Worm (Caenorhabditis elegans): ENCODE results near the gene ZK112.4.

Gene ZK112.4

ce11 chrIII:7720861-7721260 lies 8.9 kb downstream of the ZK112.4 start:
- TF ChIP-seq K02D7.2 (tag; optimal IDR thresholded peaks at IDR 0.05): no peak
- TF ChIP-seq nfya-1 (tag; optimal IDR thresholded peaks at IDR 0.05): peak; percentile 74
- no peak for TF ChIP-seq tbx-7 (tag; optimal IDR thresholded peaks at IDR 0.05)
- TF ChIP-seq fax-1 (tag; optimal IDR thresholded peaks at IDR 0.05): no peak
- TF ChIP-seq sox-4 (tag; optimal IDR thresholded peaks at IDR 0.05): no peak
- no peak for TF ChIP-seq tbx-2 (tag; optimal IDR thresholded peaks at IDR 0.05)

DNA sequence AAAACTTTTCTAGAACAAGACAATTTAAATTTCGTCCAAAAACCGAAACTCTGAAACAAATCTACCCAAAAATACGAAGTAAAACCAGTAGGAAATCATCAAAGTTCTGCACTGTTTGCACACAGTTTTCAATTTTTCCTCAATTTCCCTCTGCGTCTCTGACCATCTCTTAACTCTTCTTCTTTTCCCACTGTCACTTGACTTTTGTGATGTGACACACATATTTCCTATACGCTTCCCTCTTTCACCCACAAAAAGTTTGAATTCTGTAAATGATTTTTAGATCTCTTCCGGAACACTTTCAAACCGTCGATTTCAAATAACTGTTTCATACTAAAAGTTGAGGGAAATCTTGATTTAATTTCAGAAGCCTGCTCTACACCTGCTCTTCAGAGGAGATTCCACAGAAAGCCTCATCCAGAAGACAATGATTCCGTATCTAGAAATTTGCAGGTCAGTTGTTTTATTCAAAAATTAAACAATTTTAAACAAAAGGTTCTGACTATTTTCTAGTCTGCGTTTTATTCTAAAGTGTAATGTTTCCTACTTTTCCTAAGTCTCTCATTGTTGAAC lies 10.4 kb downstream of the ZK112.4 start, which contains the start of gene ncl-1:
ncl-1 (plus strand) TSS at position 366 of the 573 bp plus-strand sequence.
- TF ChIP-seq elt-4 (tag; optimal IDR thresholded peaks at IDR 0.05) (no peak), hlh-30 (tag; optimal IDR thresholded peaks at IDR 0.05; ENCODE audit: insufficient read depth) (peak; percentile 38)

- TF ChIP-seq rnt-1 (tag; optimal IDR thresholded peaks at IDR 0.05) (peak; percentile 6), K02D7.2 (tag; optimal IDR thresholded peaks at IDR 0.05) (no peak), ceh-18 (tag; optimal IDR thresholded peaks at IDR 0.05) (peak; percentile 47), nfya-1 (tag; optimal IDR thresholded peaks at IDR 0.05) (peak; percentile 24), unc-55 (GFP tag; optimal IDR thresholded peaks at IDR 0.05) (peak; percentile 3), lin-11 (tag; optimal IDR thresholded peaks at IDR 0.05) (no peak)
Measured at ce11 chrIII:7718318-7718717, 11.5 kb downstream of the ZK112.4 start.

DNA sequence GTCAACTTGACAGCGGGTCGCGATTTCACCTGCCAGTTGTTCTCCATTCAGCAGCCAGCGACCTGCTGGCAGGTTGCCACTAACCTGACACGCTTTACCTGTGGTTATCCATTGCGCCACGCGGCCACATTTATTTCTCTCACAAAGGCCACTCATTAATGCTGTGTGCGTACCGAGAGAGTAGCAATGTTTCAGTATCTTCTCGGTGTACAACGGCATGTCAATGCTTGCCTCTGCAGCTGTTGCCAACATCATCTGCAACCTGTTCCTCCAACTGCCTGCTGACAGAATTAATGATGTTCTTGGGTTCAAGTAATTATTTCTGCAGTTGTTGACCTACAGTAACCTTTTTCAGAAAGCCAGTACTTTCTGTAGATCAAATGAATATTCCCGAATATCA lies 13.3 kb downstream of the ZK112.4 start:
- TF ChIP-seq syd-9 (tag; optimal IDR thresholded peaks at IDR 0.05): no peak
- TF ChIP-seq rnt-1 (tag; optimal IDR thresholded peaks at IDR 0.05): no peak
- no peak for TF ChIP-seq hlh-8 (tag; optimal IDR thresholded peaks at IDR 0.05)
- no peak for TF ChIP-seq elt-4 (tag; optimal IDR thresholded peaks at IDR 0.05)
- no peak for TF ChIP-seq ceh-9 (tag; optimal IDR thresholded peaks at IDR 0.05)
- TF ChIP-seq ref-2 (tag; optimal IDR thresholded peaks at IDR 0.05): no peak
- no peak for TF ChIP-seq fkh-10 (GFP tag; optimal IDR thresholded peaks at IDR 0.05)
- no peak for TF ChIP-seq Y22D7AL.16 (tag; optimal IDR thresholded peaks at IDR 0.05)
- no peak for TF ChIP-seq nfya-1 (tag; optimal IDR thresholded peaks at IDR 0.05)
- TF ChIP-seq sox-2 (GFP tag; IDR thresholded peaks at IDR 0.05): no peak
- no peak for TF ChIP-seq ceh-30 (tag; optimal IDR thresholded peaks at IDR 0.05)
- no peak for TF ChIP-seq tbx-2 (tag; optimal IDR thresholded peaks at IDR 0.05)
- no peak for TF ChIP-seq mec-3 (tag; optimal IDR thresholded peaks at IDR 0.05; ENCODE audit: borderline replicate concordance)
- no peak for TF ChIP-seq tbx-7 (tag; optimal IDR thresholded peaks at IDR 0.05)

DNA sequence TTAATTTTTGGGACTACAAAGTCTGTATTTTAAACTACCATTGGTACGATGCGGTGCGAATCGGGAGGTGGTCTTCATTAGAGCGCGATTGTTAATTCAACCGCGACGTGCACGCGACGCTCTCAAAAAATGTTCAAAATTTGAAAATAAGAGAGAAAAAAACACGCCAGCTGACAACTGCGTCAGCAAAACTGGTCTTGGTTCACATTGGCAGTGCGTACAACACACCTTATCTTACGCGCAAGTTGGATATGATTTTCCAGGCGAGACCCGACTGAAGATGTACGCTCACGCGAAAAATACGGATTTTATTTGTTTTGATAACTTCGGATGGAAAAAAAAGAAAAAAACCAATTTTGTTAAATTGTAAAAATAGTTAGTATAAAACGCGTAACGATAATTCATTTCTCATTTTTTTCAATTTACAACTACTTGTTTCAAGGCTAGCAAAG lies 17.9 kb downstream of the ZK112.4 start, which contains the start of gene C03B8.3:
C03B8.3 (plus strand) TSS at position 402 of the 452 bp plus-strand sequence.
- TF ChIP-seq pqm-1 (tag; optimal IDR thresholded peaks at IDR 0.05) (no peak), gmeb-2 (tag; optimal IDR thresholded peaks at IDR 0.05) (no peak), nfya-1 (tag; optimal IDR thresholded peaks at IDR 0.05) (no peak), eyg-1 (tag; optimal IDR thresholded peaks at IDR 0.05) (no peak), K02D7.2 (tag; optimal IDR thresholded peaks at IDR 0.05) (no peak), elt-4 (tag; optimal IDR thresholded peaks at IDR 0.05) (no peak), ceh-24 (tag; optimal IDR thresholded peaks at IDR 0.05) (no peak), fax-1 (tag; optimal IDR thresholded peaks at IDR 0.05) (no peak), syd-9 (tag; optimal IDR thresholded peaks at IDR 0.05) (no peak)

DNA sequence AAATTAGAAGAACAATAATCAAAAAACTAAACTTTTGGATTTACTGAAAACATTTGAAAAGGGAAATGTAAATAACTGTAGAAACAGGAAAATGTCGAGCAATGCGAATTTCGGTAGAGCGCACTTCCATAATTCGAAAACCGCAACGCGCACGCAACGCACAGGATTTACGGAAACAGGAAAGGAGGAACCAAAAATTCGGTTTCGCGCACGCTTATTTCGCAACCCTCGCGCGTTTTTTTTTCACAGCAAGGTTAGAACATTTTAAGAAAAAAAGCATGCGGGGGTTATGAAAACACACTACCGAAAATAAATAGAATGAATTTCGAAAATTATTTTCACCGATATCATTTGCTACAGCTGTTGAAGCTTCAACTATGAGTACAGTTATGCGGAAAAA lies 18.3 kb downstream of the ZK112.4 start:
- TF ChIP-seq C38D4.7 (GFP tag; optimal IDR thresholded peaks at IDR 0.05): no peak
- no peak for TF ChIP-seq pag-3 (tag; optimal IDR thresholded peaks at IDR 0.05; ENCODE audit: borderline replicate concordance)
- no peak for TF ChIP-seq ceh-30 (tag; optimal IDR thresholded peaks at IDR 0.05)
- no peak for TF ChIP-seq dve-1 (tag; optimal IDR thresholded peaks at IDR 0.05)
- TF ChIP-seq nhr-232 (tag; optimal IDR thresholded peaks at IDR 0.05): no peak
- no peak for TF ChIP-seq ztf-16 (tag; optimal IDR thresholded peaks at IDR 0.05)
- no peak for TF ChIP-seq pha-2 (tag; optimal IDR thresholded peaks at IDR 0.05)
- TF ChIP-seq unc-3 (GFP tag; conservative IDR thresholded peaks at IDR 0.05): no peak
- TF ChIP-seq unc-3 (tag; optimal IDR thresholded peaks at IDR 0.05): no peak
- TF ChIP-seq ceh-19 (GFP tag; optimal IDR thresholded peaks at IDR 0.05): no peak
- TF ChIP-seq ceh-48 (tag; optimal IDR thresholded peaks at IDR 0.05): no peak
- no peak for TF ChIP-seq eyg-1 (tag; optimal IDR thresholded peaks at IDR 0.05)
- TF ChIP-seq hlh-30 (tag; optimal IDR thresholded peaks at IDR 0.05; ENCODE audit: insufficient read depth): no peak
- no peak for TF ChIP-seq T23F11.4 (GFP tag; optimal IDR thresholded peaks at IDR 0.05)
- no peak for TF ChIP-seq pat-9 (tag; optimal IDR thresholded peaks at IDR 0.05)
- TF ChIP-seq che-1 (tag; optimal IDR thresholded peaks at IDR 0.05): no peak
- TF ChIP-seq C08G9.2 (tag; optimal IDR thresholded peaks at IDR 0.05): no peak
- TF ChIP-seq mec-3 (tag; optimal IDR thresholded peaks at IDR 0.05; ENCODE audit: borderline replicate concordance): no peak
- no peak for TF ChIP-seq unc-86 (tag; optimal IDR thresholded peaks at IDR 0.05)

All from whole organism, late embryonic.